Fruit fly (Drosophila melanogaster) whole organism, embryonic: ENCODE results near the gene Trm7-34.
A peak's percentile ranks its signal among the peaks of the same experiment; 100 is the strongest.

Experiments
- Adf1 ChIP-seq: fragments of 200-800 bp; sonication (Bioruptor generic); IDR thresholded peaks from 2 replicates; pipeline ENCODE4 v1.3.6; 2022; ENCODE audit warnings: missing biosample characterization, missing genetic modification characterization
- Antp ChIP-seq: fragments of 200-800 bp; sonication (Bioruptor generic); optimal IDR thresholded peaks from 3 replicates; lab custom pipeline; 2016; ENCODE audit warnings: missing biosample characterization, missing genetic modification characterization
- Bteb2 ChIP-seq: fragments of 200-800 bp; sonication (Bioruptor generic); optimal IDR thresholded peaks from 2 replicates; lab custom pipeline; 2016; ENCODE audit warnings: missing biosample characterization, missing genetic modification characterization
- CG10209 ChIP-seq: fragments of 200-800 bp; sonication (Bioruptor generic); optimal IDR thresholded peaks from 3 replicates; lab custom pipeline; 2017; ENCODE audit warnings: missing biosample characterization, mild to moderate bottlenecking, missing genetic modification characterization, missing genetic modification reagents
- CG1024 ChIP-seq: fragments of 200-800 bp; sonication (Bioruptor generic); IDR thresholded peaks from 2 replicates; pipeline ENCODE4 v1.3.6; 2022; ENCODE audit warnings: missing biosample characterization, missing genetic modification characterization
- CG11093 ChIP-seq: fragments of 200-800 bp; sonication (Bioruptor generic); IDR thresholded peaks from 3 replicates; pipeline ENCODE4 v1.3.6; 2022; ENCODE audit warnings: missing biosample characterization, missing genetic modification characterization
- CG11560 ChIP-seq: fragments of 200-800 bp; sonication (Bioruptor generic); IDR thresholded peaks from 3 replicates; pipeline ENCODE4 v1.3.6; 2022; ENCODE audit warnings: missing biosample characterization, missing genetic modification characterization
- CG12769 ChIP-seq: fragments of 200-800 bp; sonication (Bioruptor generic); optimal IDR thresholded peaks from 2 replicates; lab custom pipeline; 2019; ENCODE audit warnings: missing biosample characterization, mild to moderate bottlenecking, missing genetic modification characterization, moderate library complexity
- CG12942 ChIP-seq: fragments of 200-800 bp; sonication (Bioruptor generic); optimal IDR thresholded peaks from 3 replicates; lab custom pipeline; 2016; ENCODE audit warnings: missing biosample characterization, missing genetic modification characterization
- CG13624 ChIP-seq: fragments of 200-800 bp; sonication (Bioruptor generic); optimal IDR thresholded peaks from 2 replicates; lab custom pipeline; 2016; ENCODE audit warnings: missing biosample characterization, missing genetic modification characterization
- CG14014 ChIP-seq: fragments of 200-800 bp; sonication (Bioruptor generic); IDR thresholded peaks from 2 replicates; pipeline ENCODE4 v1.3.6; 2022; ENCODE audit warnings: missing biosample characterization, missing genetic modification characterization
- CG14860 ChIP-seq: fragments of 200-800 bp; sonication (Bioruptor generic); IDR thresholded peaks from 3 replicates; pipeline ENCODE4 v1.3.6; 2022; ENCODE audit warnings: missing biosample characterization, missing genetic modification characterization; ENCODE audit not compliant: partially characterized antibody
- CG15479 ChIP-seq: fragments of 200-800 bp; sonication (Bioruptor generic); optimal IDR thresholded peaks from 3 replicates; lab custom pipeline; 2019; ENCODE audit warnings: missing biosample characterization, mild to moderate bottlenecking, missing genetic modification characterization, moderate library complexity
- CG1603 ChIP-seq: fragments of 200-800 bp; sonication (Bioruptor generic); optimal IDR thresholded peaks from 2 replicates; lab custom pipeline; 2019; ENCODE audit warnings: missing biosample characterization, mild to moderate bottlenecking, missing genetic modification characterization, moderate library complexity
- CG17359 ChIP-seq: fragments of 200-800 bp; sonication (Bioruptor generic); optimal IDR thresholded peaks from 3 replicates; lab custom pipeline; 2018; ENCODE audit warnings: missing biosample characterization, mild to moderate bottlenecking, missing genetic modification characterization, moderate library complexity
- CG18619 ChIP-seq: fragments of 200-800 bp; sonication (Bioruptor generic); optimal IDR thresholded peaks from 3 replicates; lab custom pipeline; 2017; ENCODE audit warnings: missing biosample characterization, mild to moderate bottlenecking, missing genetic modification characterization
- CG2120 ChIP-seq: fragments of 200-800 bp; sonication (Bioruptor generic); optimal IDR thresholded peaks from 3 replicates; lab custom pipeline; 2016; ENCODE audit warnings: missing biosample characterization, missing genetic modification characterization
- CG34376 ChIP-seq: fragments of 200-800 bp; sonication (Bioruptor generic); optimal IDR thresholded peaks from 2 replicates; lab custom pipeline; 2018; ENCODE audit warnings: missing biosample characterization, mild to moderate bottlenecking, missing genetic modification characterization
- CG4360 ChIP-seq: fragments of 200-800 bp; sonication (Bioruptor generic); IDR thresholded peaks from 2 replicates; pipeline ENCODE4 v1.3.6; 2022; ENCODE audit warnings: missing biosample characterization, missing genetic modification characterization
- CG4730 ChIP-seq: fragments of 200-800 bp; sonication (Bioruptor generic); IDR thresholded peaks from 2 replicates; pipeline ENCODE4 v1.3.6; 2022; ENCODE audit warnings: missing biosample characterization, missing genetic modification characterization
- CG6791 ChIP-seq: fragments of 200-800 bp; sonication (Bioruptor generic); IDR thresholded peaks from 3 replicates; pipeline ENCODE4 v1.3.6; 2022; ENCODE audit warnings: missing biosample characterization, missing genetic modification characterization; ENCODE audit not compliant: partially characterized antibody
- CG6854 ChIP-seq: fragments of 200-800 bp; sonication (Bioruptor generic); optimal IDR thresholded peaks from 3 replicates; lab custom pipeline; 2017; ENCODE audit warnings: missing biosample characterization, mild to moderate bottlenecking, missing genetic modification characterization
- CG7786 ChIP-seq: fragments of 200-800 bp; sonication (Bioruptor generic); optimal IDR thresholded peaks from 2 replicates; lab custom pipeline; 2016; ENCODE audit warnings: missing biosample characterization, missing genetic modification characterization
- CG9609 ChIP-seq: fragments of 200-800 bp; sonication (Bioruptor generic); optimal IDR thresholded peaks from 3 replicates; lab custom pipeline; 2016; ENCODE audit warnings: missing biosample characterization, missing genetic modification characterization
- CHES-1-like ChIP-seq: fragments of 200-800 bp; sonication (Bioruptor generic); optimal IDR thresholded peaks from 2 replicates; lab custom pipeline; 2016; ENCODE audit warnings: missing biosample characterization, missing genetic modification characterization
- Dbx ChIP-seq: fragments of 200-800 bp; sonication (Bioruptor generic); IDR thresholded peaks from 3 replicates; pipeline ENCODE4 v1.3.6; 2022; ENCODE audit warnings: missing biosample characterization, missing genetic modification characterization
- Deaf1 ChIP-seq: fragments of 200-800 bp; optimal IDR thresholded peaks from 3 replicates; lab custom pipeline; 2019; ENCODE audit warnings: missing biosample characterization, mild to moderate bottlenecking, missing genetic modification characterization, moderate library complexity
- Fer3 ChIP-seq: fragments of 200-800 bp; sonication (Bioruptor generic); optimal IDR thresholded peaks from 2 replicates; lab custom pipeline; 2018; ENCODE audit warnings: missing biosample characterization, mild to moderate bottlenecking, missing genetic modification characterization, moderate library complexity
- Gsc ChIP-seq: fragments of 200-800 bp; sonication (Bioruptor generic); IDR thresholded peaks from 2 replicates; pipeline ENCODE4 v1.3.6; 2022; ENCODE audit warnings: missing biosample characterization, missing genetic modification characterization
- HLH54F ChIP-seq: fragments of 200-800 bp; sonication (Bioruptor generic); optimal IDR thresholded peaks from 3 replicates; lab custom pipeline; 2016; ENCODE audit warnings: missing biosample characterization, missing genetic modification characterization
- Hand ChIP-seq: fragments of 200-800 bp; sonication (Bioruptor generic); optimal IDR thresholded peaks from 2 replicates; lab custom pipeline; 2017; ENCODE audit warnings: mild to moderate bottlenecking, missing biosample characterization, missing genetic modification reagents, missing genetic modification characterization
- Mrtf ChIP-seq: fragments of 200-800 bp; sonication (Bioruptor generic); IDR thresholded peaks from 3 replicates; pipeline ENCODE4 v1.3.6; 2022; ENCODE audit warnings: missing biosample characterization, missing genetic modification characterization
- NFAT ChIP-seq: fragments of 200-800 bp; sonication (Bioruptor generic); IDR thresholded peaks from 2 replicates; pipeline ENCODE4 v1.3.6; 2022; ENCODE audit warnings: missing biosample characterization, missing genetic modification characterization
- Pdp1 ChIP-seq, 2 experiments: fragments of 200-800 bp; sonication (Bioruptor generic); optimal IDR thresholded peaks; 3 replicates each; lab custom pipeline; 2016; ENCODE audit warnings: missing biosample characterization in 2 of 2, missing genetic modification characterization in 2 of 2, mild to moderate bottlenecking in 1 of 2, moderate library complexity in 1 of 2
- Ravus ChIP-seq: fragments of 200-800 bp; sonication (Bioruptor generic); IDR thresholded peaks from 2 replicates; pipeline ENCODE4 v1.3.6; 2022; ENCODE audit warnings: missing biosample characterization, missing genetic modification characterization
- Rfx ChIP-seq: fragments of 200-800 bp; sonication (Bioruptor generic); IDR thresholded peaks from 2 replicates; pipeline ENCODE4 v1.3.6; 2022; ENCODE audit warnings: missing biosample characterization, missing genetic modification characterization
- bcd ChIP-seq: fragments of 200-800 bp; sonication (Bioruptor generic); optimal IDR thresholded peaks from 2 replicates; lab custom pipeline; 2017; ENCODE audit warnings: missing biosample characterization, mild to moderate bottlenecking, missing genetic modification characterization
- btn ChIP-seq: fragments of 200-800 bp; sonication (Bioruptor generic); optimal IDR thresholded peaks from 2 replicates; lab custom pipeline; 2016; ENCODE audit warnings: missing biosample characterization, missing genetic modification characterization
- dpn ChIP-seq, 2 experiments: fragments of 200-800 bp; sonication (Bioruptor generic); optimal IDR thresholded peaks; 3 replicates each; lab custom pipeline; 2016; ENCODE audit warnings: missing biosample characterization in 2 of 2, missing genetic modification characterization in 2 of 2
- eve ChIP-seq, 2 experiments: fragments of >200 bp; optimal IDR thresholded peaks; 2 replicates each; lab custom pipeline; 2017; ENCODE audit warnings: missing biosample characterization in 2 of 2, missing genetic modification characterization in 2 of 2
- jing ChIP-seq: fragments of 200-800 bp; sonication (Bioruptor generic); optimal IDR thresholded peaks from 2 replicates; lab custom pipeline; 2018; ENCODE audit warnings: missing biosample characterization, mild to moderate bottlenecking, missing genetic modification characterization
- lab ChIP-seq: fragments of 200-800 bp; sonication (Bioruptor generic); optimal IDR thresholded peaks from 3 replicates; lab custom pipeline; 2017; ENCODE audit warnings: missing biosample characterization, missing genetic modification characterization, mild to moderate bottlenecking, moderate library complexity, missing genetic modification reagents
- lilli ChIP-seq: fragments of 200-800 bp; sonication (Bioruptor generic); optimal IDR thresholded peaks from 3 replicates; lab custom pipeline; 2016; ENCODE audit warnings: missing biosample characterization, missing genetic modification characterization
- pnt ChIP-seq: fragments of 200-800 bp; sonication (Bioruptor generic); optimal IDR thresholded peaks from 3 replicates; lab custom pipeline; 2016; ENCODE audit warnings: missing biosample characterization, missing genetic modification characterization
- ro ChIP-seq: fragments of 200-800 bp; sonication (Bioruptor generic); IDR thresholded peaks from 2 replicates; pipeline ENCODE4 v1.3.6; 2022; ENCODE audit warnings: missing biosample characterization, missing genetic modification characterization
- sens ChIP-seq: fragments of 200-800 bp; sonication (Bioruptor generic); peaks from one replicate; lab custom pipeline; 2016; ENCODE audit warnings: missing biosample characterization, missing genetic modification characterization
- sug ChIP-seq: fragments of 200-800 bp; optimal IDR thresholded peaks from 2 replicates; lab custom pipeline; 2019; ENCODE audit warnings: missing biosample characterization, mild to moderate bottlenecking, missing genetic modification characterization, moderate library complexity
- wdn ChIP-seq: fragments of 200-800 bp; sonication (Bioruptor generic); IDR thresholded peaks from 2 replicates; pipeline ENCODE4 v1.3.6; 2022; ENCODE audit warnings: missing biosample characterization, missing genetic modification characterization
- wor ChIP-seq: fragments of 200-800 bp; sonication (Bioruptor generic); IDR thresholded peaks from 2 replicates; pipeline ENCODE4 v1.3.6; 2022; ENCODE audit warnings: missing biosample characterization, missing genetic modification characterization
- z ChIP-seq: fragments of 200-800 bp; sonication (Bioruptor generic); IDR thresholded peaks from 3 replicates; pipeline ENCODE4 v1.3.6; 2022; ENCODE audit warnings: missing biosample characterization, missing genetic modification characterization

Trm7-34 gene

DNA sequence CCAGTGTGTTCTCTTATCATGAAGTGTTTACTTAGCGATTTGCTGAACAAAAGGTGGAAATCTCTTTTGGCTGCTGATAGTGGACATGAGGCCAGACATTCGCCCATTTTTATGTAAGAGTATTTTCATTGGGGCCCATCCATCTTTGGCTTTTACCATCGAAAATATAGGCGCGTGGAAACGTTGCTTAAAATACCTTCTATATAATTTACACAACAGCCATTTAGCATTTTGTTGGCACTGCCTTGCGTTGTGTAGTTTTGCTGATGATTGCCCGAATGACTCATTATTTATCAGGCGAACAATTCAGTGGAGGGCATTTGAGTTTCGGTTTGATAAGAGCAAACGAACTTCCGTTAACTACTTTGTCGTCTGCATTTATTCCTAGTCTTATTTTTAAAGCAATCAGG lies 27.9 kb upstream of the Trm7-34 start (continued):
- TF ChIP-seq CG4730 (GFP tag; lab: Robert Waterston, UW) (0 out of 2 replicates have a peak, but pooled peaks have one; percentile 21), z (GFP tag; lab: Robert Waterston, UW) (no peak), bcd (GFP tag; lab: Kevin White, UChicago) (peak; percentile 15), sens (peak; percentile 51), sug (tag; lab: Kevin White, UChicago) (peak; percentile 81), wor (GFP tag; lab: Robert Waterston, UW) (no peak), ro (no peak), CG6854 (GFP tag; lab: Kevin White, UChicago) (no peak), NFAT (GFP tag; lab: Robert Waterston, UW) (peak; percentile 31; the same call in 1 of the 2 replicates), Ravus (GFP tag; lab: Robert Waterston, UW) (no peak), Gsc (GFP tag; lab: Robert Waterston, UW) (no peak), CG15479 (GFP tag; lab: Kevin White, UChicago) (no peak), CG12769 (peak; percentile 90), CG17359 (tag; lab: Kevin White, UChicago) (peak; percentile 14), CG6791 (GFP tag; lab: Robert Waterston, UW) (no peak), Rfx (GFP tag; lab: Robert Waterston, UW) (peak; percentile 51; the same call in 1 of the 2 replicates), CG10209 (GFP tag; lab: Kevin White, UChicago) (peak; percentile 64), CG34376 (GFP tag; lab: Kevin White, UChicago) (peak; percentile 61), HLH54F (GFP tag; lab: Kevin White, UChicago) (peak; percentile 59), CG12942 (GFP tag; lab: Kevin White, UChicago) (peak; percentile 5), Antp (GFP tag; lab: Kevin White, UChicago) (peak; percentile 1), jing (GFP tag; lab: Kevin White, UChicago) (peak; percentile 13), CG1024 (GFP tag; lab: Robert Waterston, UW) (no peak), CG4360 (GFP tag; lab: Robert Waterston, UW) (no peak), CG1603 (no peak), btn (GFP tag; lab: Kevin White, UChicago) (no peak), wdn (0 out of 2 replicates have a peak, but pooled peaks have one; percentile 20), eve (GFP tag; optimal IDR thresholded peaks at IDR 0.05; lab: Kevin White, UChicago) (peak in 1 of 2 experiments; percentile 33), CG14860 (no peak), CG9609 (GFP tag; lab: Kevin White, UChicago) (peak; percentile 50), pnt (GFP tag; lab: Kevin White, UChicago) (no peak), Bteb2 (GFP tag; lab: Kevin White, UChicago) (peak; percentile 52), CG2120 (GFP tag; lab: Kevin White, UChicago) (peak; percentile 79), CG11560 (tag; lab: Robert Waterston, UW) (0 out of 3 replicates have a peak, but pooled peaks have one; percentile 21), CHES-1-like (GFP tag; lab: Kevin White, UChicago) (peak; percentile 45), CG11093 (GFP tag; lab: Robert Waterston, UW) (no peak), Hand (GFP tag; lab: Kevin White, UChicago) (peak; percentile 49), CG18619 (GFP tag; lab: Kevin White, UChicago) (peak; percentile 53), lab (GFP tag; lab: Kevin White, UChicago) (peak; percentile 51), CG14014 (peak; percentile 54), Adf1 (peak; percentile 40), lilli (GFP tag; lab: Kevin White, UChicago) (peak; percentile 71), Fer3 (tag; lab: Kevin White, UChicago) (peak; percentile 29), CG13624 (GFP tag; lab: Kevin White, UChicago) (peak; percentile 12), Deaf1 (tag; lab: Kevin White, UChicago) (peak; percentile 17), Pdp1 (GFP tag; optimal IDR thresholded peaks at IDR 0.05; lab: Kevin White, UChicago) (peak in 1 of 2 experiments; percentile 85), dpn (GFP tag; optimal IDR thresholded peaks at IDR 0.05; lab: Kevin White, UChicago) (peak in 1 of 2 experiments; percentile 42), Dbx (0 out of 3 replicates have a peak, but pooled peaks have one; percentile 52), CG7786 (peak; percentile 67), Mrtf (GFP tag; lab: Robert Waterston, UW) (0 out of 3 replicates have a peak, but pooled peaks have one; percentile 43)
